Worm (Caenorhabditis elegans) whole organism, L2 larva: Measurements from ENCODE around the gene srlf-34.

Experiments
- R02D3.7 ChIP-seq: fragments of 150-350 bp; optimal IDR thresholded peaks from 2 replicates; lab custom pipeline; 2014; ENCODE audit warnings: missing biosample characterization, missing genetic modification characterization
- ZK546.5 ChIP-seq: sonication (generic microtip); optimal IDR thresholded peaks from 2 replicates; lab custom pipeline; 2017; ENCODE audit warnings: missing biosample characterization, missing genetic modification characterization
- blmp-1 ChIP-seq: sonication (generic microtip); optimal IDR thresholded peaks from 2 replicates; lab custom pipeline; 2017; ENCODE audit warnings: missing genetic modification characterization, mild to moderate bottlenecking, missing compliant biosample characterization, antibody characterized with exemption, moderate library complexity; ENCODE audit not compliant: insufficient read depth
- crh-2 ChIP-seq: sonication (generic microtip); optimal IDR thresholded peaks from 2 replicates; lab custom pipeline; 2017; ENCODE audit warnings: missing biosample characterization, missing genetic modification characterization
- egl-27 ChIP-seq: sonication (generic microtip); optimal IDR thresholded peaks from 3 replicates; lab custom pipeline; 2017; ENCODE audit warnings: missing biosample characterization, missing genetic modification reagents, missing genetic modification characterization
- elt-1 ChIP-seq: fragments of 150-350 bp; optimal IDR thresholded peaks from 2 replicates; lab custom pipeline; 2014; ENCODE audit warnings: missing biosample characterization, missing genetic modification characterization
- gmeb-1 ChIP-seq: fragments of 150-350 bp; optimal IDR thresholded peaks from 2 replicates; lab custom pipeline; 2014; ENCODE audit warnings: missing biosample characterization, missing genetic modification characterization
- lin-11 ChIP-seq: fragments of 150-350 bp; sonication (generic microtip); optimal IDR thresholded peaks from 2 replicates; lab custom pipeline; 2014; ENCODE audit warnings: missing biosample characterization, missing genetic modification characterization, inconsistent platforms, mixed read lengths
- lsy-2 ChIP-seq, 2 experiments: fragments of 150-350 bp in 1 of 2; sonication (generic microtip) in 1 of 2; optimal IDR thresholded peaks; 2 replicates each; lab custom pipeline; 2014 to 2017; ENCODE audit warnings: missing biosample characterization in 2 of 2, missing genetic modification characterization in 2 of 2
- mbf-1 ChIP-seq: sonication (generic microtip); optimal IDR thresholded peaks from 2 replicates; lab custom pipeline; 2017; ENCODE audit warnings: missing biosample characterization, missing genetic modification characterization
- nhr-11 ChIP-seq: fragments of 150-350 bp; optimal IDR thresholded peaks from 2 replicates; lab custom pipeline; 2014; ENCODE audit warnings: missing biosample characterization, missing genetic modification characterization
- nhr-12 ChIP-seq: fragments of 150-350 bp; optimal IDR thresholded peaks from 2 replicates; lab custom pipeline; 2014; ENCODE audit warnings: missing biosample characterization, missing genetic modification characterization
- nhr-25 ChIP-seq: fragments of 150-350 bp; sonication (generic microtip); optimal IDR thresholded peaks from 3 replicates; lab custom pipeline; 2014; ENCODE audit warnings: missing biosample characterization, missing genetic modification characterization
- nhr-6 ChIP-seq: fragments of 150-350 bp; optimal IDR thresholded peaks from 2 replicates; lab custom pipeline; 2014; ENCODE audit warnings: missing biosample characterization, missing genetic modification characterization
- sma-9 ChIP-seq, 2 experiments: fragments of 150-350 bp in 1 of 2; sonication (generic microtip) in 1 of 2; optimal IDR thresholded peaks; 2 replicates each; lab custom pipeline; 2014 to 2016; ENCODE audit warnings: missing genetic modification characterization in 2 of 2, mild to moderate bottlenecking in 1 of 2, missing biosample characterization in 1 of 2, missing compliant biosample characterization in 1 of 2, missing genetic modification reagents in 1 of 2, moderate library complexity in 1 of 2
- snpc-4 ChIP-seq: fragments of 150-350 bp; optimal IDR thresholded peaks from 2 replicates; lab custom pipeline; 2014; ENCODE audit warnings: missing biosample characterization, missing genetic modification characterization
- unc-39 ChIP-seq: fragments of 150-350 bp; optimal IDR thresholded peaks from 2 replicates; lab custom pipeline; 2014; ENCODE audit warnings: missing biosample characterization, missing genetic modification characterization
- unc-62 ChIP-seq: fragments of 150-350 bp; optimal IDR thresholded peaks from 2 replicates; lab custom pipeline; 2014; ENCODE audit warnings: missing biosample characterization, missing genetic modification reagents, missing genetic modification characterization
- zag-1 ChIP-seq: fragments of 150-350 bp; optimal IDR thresholded peaks from 2 replicates; lab custom pipeline; 2014; ENCODE audit warnings: missing biosample characterization, missing genetic modification characterization
- ztf-4 ChIP-seq: fragments of 150-350 bp; optimal IDR thresholded peaks from 2 replicates; lab custom pipeline; 2014; ENCODE audit warnings: missing biosample characterization, missing genetic modification characterization

The srlf-34 gene

DNA sequence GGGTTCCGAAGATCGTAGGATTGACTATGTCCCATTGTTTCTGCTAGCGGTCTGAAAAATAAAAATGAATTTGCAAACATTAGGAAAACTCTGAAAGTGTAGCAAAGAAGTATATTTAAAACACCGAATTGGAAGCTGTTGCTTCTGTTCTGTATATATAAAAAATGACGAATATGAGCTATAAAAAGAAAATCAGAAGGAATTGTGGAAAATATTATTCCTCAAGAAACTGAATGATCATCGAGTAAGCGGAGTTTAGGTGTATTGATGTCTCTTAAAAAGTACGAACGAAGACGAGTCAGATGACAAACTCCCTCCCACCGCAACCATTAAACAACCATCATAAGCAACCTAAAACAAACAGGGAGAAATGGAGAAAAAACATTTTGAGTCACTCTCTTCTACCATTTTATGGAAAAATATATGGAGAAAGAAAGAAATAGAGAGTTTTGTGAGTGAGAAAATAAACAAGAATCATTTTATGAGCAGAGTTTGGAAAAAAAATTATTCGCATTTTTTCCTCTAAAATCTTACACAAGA lies 45.4 kb downstream of the srlf-34 start, which contains the start of gene C07E3.3:
Gene C07E3.3 (minus strand): TSS at position 51 of the 540 bp plus-strand sequence.
- TF ChIP-seq lsy-2 (tag; optimal IDR thresholded peaks at IDR 0.05; lab: Kevin White, UChicago) (no peak), ZK546.5 (no peak), crh-2 (tag; lab: Kevin White, UChicago) (no peak), gmeb-1 (tag; lab: Kevin White, UChicago) (no peak), nhr-12 (no peak), nhr-11 (tag; lab: Kevin White, UChicago) (no peak), unc-39 (no peak), zag-1 (no peak), snpc-4 (no peak), nhr-6 (no peak), R02D3.7 (tag; lab: Kevin White, UChicago) (no peak), blmp-1 (tag; lab: Kevin White, UChicago) (no peak), mbf-1 (tag; lab: Kevin White, UChicago) (no peak), nhr-25 (tag; lab: Kevin White, UChicago) (no peak), lin-11 (tag; lab: Kevin White, UChicago) (no peak), egl-27 (tag; lab: Kevin White, UChicago) (no peak)

DNA sequence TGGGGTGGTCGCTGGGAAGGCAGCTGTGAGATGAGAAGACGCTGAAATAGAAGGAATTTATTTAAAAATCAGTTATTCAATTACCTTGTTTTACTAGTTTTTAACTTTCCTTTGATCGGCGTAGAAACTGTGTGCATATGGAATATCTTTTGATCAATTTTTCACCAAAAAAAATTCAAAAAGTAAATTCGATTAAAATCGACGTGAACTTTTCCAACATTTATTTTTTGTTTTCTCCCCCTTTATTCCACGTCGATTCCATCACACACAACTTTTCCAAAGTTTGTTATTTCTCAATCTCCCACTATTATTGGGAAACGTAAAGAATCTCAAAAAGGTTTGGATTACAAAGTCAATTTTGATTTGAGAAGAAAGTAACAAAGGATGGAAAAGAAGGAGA lies 48.4 kb downstream of the srlf-34 start, which contains the start of gene C07E3.4:
Gene C07E3.4 (plus strand): TSS at position 301 of the 400 bp plus-strand sequence.
- TF ChIP-seq unc-39 (no peak), ztf-4 (tag; lab: Kevin White, UChicago) (no peak), sma-9 (GFP tag; optimal IDR thresholded peaks at IDR 0.05; lab: Kevin White, UChicago) (no peak), sma-9 (tag; optimal IDR thresholded peaks at IDR 0.05; lab: Kevin White, UChicago) (no peak), elt-1 (no peak), nhr-11 (tag; lab: Kevin White, UChicago) (no peak), unc-62 (GFP tag; lab: Kevin White, UChicago) (no peak), snpc-4 (no peak), lin-11 (tag; lab: Kevin White, UChicago) (no peak), R02D3.7 (tag; lab: Kevin White, UChicago) (no peak)
- TF ChIP-seq, all 48 proteins: peak for 0
